Fruit fly (Drosophila melanogaster): ENCODE data around the gene jp.

DNA sequence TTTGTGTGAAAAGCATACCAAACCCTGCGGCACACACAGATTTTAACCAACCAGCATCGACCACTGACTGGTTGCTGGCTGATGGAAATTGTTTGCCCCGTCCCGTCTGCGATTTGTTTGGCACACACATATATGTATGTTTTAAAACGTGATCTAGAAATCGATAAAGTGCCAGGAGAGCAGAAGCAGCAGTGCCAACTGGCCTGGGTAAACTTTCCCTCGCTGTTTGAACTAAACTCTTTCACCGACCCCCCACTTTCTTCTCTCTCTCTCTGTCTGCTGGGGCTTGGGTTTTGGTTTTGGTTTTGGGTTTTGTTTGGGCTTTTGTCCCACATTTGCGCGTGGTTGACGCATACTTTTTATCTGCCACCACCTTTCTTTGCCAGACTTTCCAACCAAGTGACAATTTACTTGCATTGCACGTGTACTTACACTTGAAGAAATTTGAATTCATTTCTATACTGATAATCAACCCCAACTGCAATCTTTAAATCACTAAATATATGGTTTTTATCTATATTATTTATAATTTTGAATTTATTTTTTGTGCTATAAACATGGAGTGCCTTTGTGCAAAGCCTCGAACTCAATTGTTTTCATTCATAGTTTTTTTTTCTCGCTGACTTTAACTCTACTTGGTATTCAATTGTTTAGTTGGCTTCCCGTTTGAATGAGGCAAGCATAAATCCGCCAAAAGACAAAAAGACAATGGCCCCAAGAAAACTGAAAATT, 61.0 kb downstream of the jp start:
- TF ChIP-seq CTCF (optimal IDR thresholded peaks at IDR 0.05), result no peak
- TF ChIP-seq CG8478 (optimal IDR thresholded peaks at IDR 0.05), result no peak
